Worm (Caenorhabditis elegans) whole organism, L4 larva: ENCODE measurements around the gene ZK418.7.

Source experiments
- aha-1 ChIP-seq: fragments of 150-350 bp; peaks from one replicate; lab custom pipeline; 2014; ENCODE audit warnings: missing biosample characterization, missing genetic modification characterization
- ceh-62 ChIP-seq: sonication (generic microtip); optimal IDR thresholded peaks from 2 replicates; lab custom pipeline; 2017; ENCODE audit warnings: missing biosample characterization, missing genetic modification characterization
- lin-39 ChIP-seq: fragments of 150-350 bp; optimal IDR thresholded peaks from 2 replicates; lab custom pipeline; 2014; ENCODE audit warnings: missing biosample characterization, missing genetic modification reagents, missing genetic modification characterization
- nhr-11 ChIP-seq: fragments of 150-350 bp; optimal IDR thresholded peaks from 2 replicates; lab custom pipeline; 2014; ENCODE audit warnings: missing biosample characterization, missing genetic modification characterization
- sdz-12 ChIP-seq: fragments of 200-800 bp; sonication (Bioruptor generic); optimal IDR thresholded peaks from 2 replicates; lab custom pipeline; 2018; ENCODE audit warnings: mild to moderate bottlenecking, missing genetic modification characterization, missing compliant biosample characterization

DNA sequence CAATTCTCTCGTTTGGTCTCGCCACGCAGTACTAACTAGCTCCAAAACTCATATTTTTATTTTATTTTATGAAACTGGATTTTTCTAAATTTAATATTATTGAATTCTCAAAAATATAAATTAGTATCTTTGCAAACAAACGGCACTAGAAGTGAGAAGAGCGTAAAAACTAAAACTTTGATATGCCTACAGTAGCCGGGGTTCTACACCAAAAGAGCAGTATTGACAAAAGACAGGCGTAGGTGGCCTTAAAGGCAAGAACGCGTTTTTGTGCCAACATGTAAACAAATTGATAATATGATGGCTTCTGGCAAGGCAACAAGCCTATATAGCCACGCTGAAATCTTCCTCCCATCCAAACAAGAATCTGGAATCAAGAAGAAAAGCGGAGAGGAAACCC lies 18.0 kb downstream of the ZK418.7 start, which contains the start of gene R01H2.1:
- no peak for TF ChIP-seq nhr-11
- no peak for TF ChIP-seq sdz-12 (GFP tag; lab: Kevin White, UChicago)
- no peak for TF ChIP-seq aha-1 (tag; lab: Kevin White, UChicago)
- TF ChIP-seq lin-39 (tag; lab: Kevin White, UChicago) = no peak
- no peak for TF ChIP-seq ceh-62 (tag; lab: Kevin White, UChicago)
